Worm (Caenorhabditis elegans): ENCODE measurements around the gene ptr-8.

Gene ptr-8

DNA sequence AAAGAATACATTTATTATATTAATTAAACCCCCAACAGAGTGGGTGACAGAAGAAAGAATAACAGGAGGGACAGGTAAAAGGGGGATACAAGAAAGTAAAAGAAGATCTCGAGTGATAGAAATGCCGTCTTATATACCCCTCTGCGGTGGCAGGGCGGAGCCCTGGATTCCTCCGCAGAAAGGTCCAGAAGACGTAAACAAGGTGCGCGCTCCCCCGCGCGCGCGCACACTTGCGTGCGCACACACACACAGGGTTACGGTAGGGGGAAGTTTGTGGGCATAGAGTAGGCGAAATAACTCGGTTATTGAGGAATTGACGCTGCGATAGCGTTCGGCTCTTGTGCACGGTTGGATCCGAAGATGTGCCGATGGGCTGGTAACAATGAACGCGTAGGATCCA is 52.8 kb downstream of the ptr-8 start, which contains the start of gene R03D7.15:
Gene R03D7.15 (plus strand): TSS at position 299 of the 400 bp plus-strand sequence.
- TF ChIP-seq egl-43 (GFP tag; IDR thresholded peaks at IDR 0.05), result 0 out of 2 replicates have a peak, but pooled peaks have one; percentile 51
- peak; percentile 83 for TF ChIP-seq set-16 (GFP tag; IDR thresholded peaks at IDR 0.05)

All from whole organism, L4 larva.